Worm (Caenorhabditis elegans) whole organism, L4/young adult: ENCODE measurements around the gene Y59C2A.1.

Experiments used
- dao-5 ChIP-seq: sonication (generic microtip); optimal IDR thresholded peaks from 2 replicates; lab custom pipeline; 2016; ENCODE audit warnings: missing genotype, missing genetic modification characterization, moderate library complexity, missing compliant biosample characterization
- him-1 ChIP-seq: sonication (generic microtip); optimal IDR thresholded peaks from 2 replicates; lab custom pipeline; 2016; ENCODE audit warnings: missing genotype, missing genetic modification reagents, missing genetic modification characterization, missing compliant biosample characterization

- TF ChIP-seq dao-5 (no peak), him-1 (no peak)
Observed at ce11 chrII:2191383-2191782, 16.5 kb upstream of the Y59C2A.1 start.
